Worm (Caenorhabditis elegans): ENCODE data around the gene Y37E11B.7.
A peak's percentile ranks its signal among the peaks of the same experiment; 100 is the strongest.

Y37E11B.7 gene

ce11 chrIV:3579477-3579975 is 20.4 kb downstream of the Y37E11B.7 start, which contains the start of gene Y37E11B.1:
Gene Y37E11B.1, plus strand, starts transcription at chrIV:3579621.
- TF ChIP-seq dpl-1 (GFP tag; optimal IDR thresholded peaks at IDR 0.05) (no peak), fos-1 (tag; optimal IDR thresholded peaks at IDR 0.05) (no peak), F49E8.2 (tag; optimal IDR thresholded peaks at IDR 0.05; ENCODE audit: borderline replicate concordance) (no peak), lin-29 (GFP tag; IDR thresholded peaks at IDR 0.05) (no peak), nhr-28 (tag; optimal IDR thresholded peaks at IDR 0.05) (no peak), mes-2 (tag; optimal IDR thresholded peaks at IDR 0.05; ENCODE audit: poor library complexity, severe bottlenecking) (no peak), aly-2 (tag; optimal IDR thresholded peaks at IDR 0.05) (no peak), sdz-12 (GFP tag; optimal IDR thresholded peaks at IDR 0.05) (no peak)

- TF ChIP-seq ZK546.5 (tag; optimal IDR thresholded peaks at IDR 0.05) = no peak
- peak in 1 of 2 experiments; percentile 72 for TF ChIP-seq unc-62 (GFP tag; optimal IDR thresholded peaks at IDR 0.05 in 1 of 2)
- no peak for TF ChIP-seq unc-62 (tag; optimal IDR thresholded peaks at IDR 0.05)
These were observed 21.3 kb downstream of the Y37E11B.7 start for ce11 chrIV:3578667-3579066.

DNA sequence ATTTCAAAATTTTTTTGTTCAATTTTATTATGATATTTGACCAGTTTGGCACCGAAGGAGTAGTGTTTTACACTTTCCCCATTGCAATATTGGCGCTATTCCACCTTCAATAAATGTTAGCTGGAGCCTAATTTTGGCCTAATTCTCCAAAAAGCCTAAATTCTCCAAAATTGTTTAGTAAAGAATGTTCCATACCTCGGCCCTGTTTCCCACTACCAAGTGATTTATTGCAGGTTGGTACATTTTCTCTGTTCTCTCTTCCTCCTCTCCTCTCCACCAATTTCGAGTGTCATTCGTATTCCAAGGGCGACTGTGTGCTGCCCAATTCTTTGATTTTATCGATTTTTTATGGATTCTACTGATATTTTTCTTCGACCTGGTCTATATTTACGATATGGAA is 21.8 kb downstream of the Y37E11B.7 start, which contains the start of gene Y37E11B.2:
TSS of gene Y37E11B.2 (plus strand) at position 301 of the 400 bp plus-strand sequence.
- TF ChIP-seq lim-7 (GFP tag; IDR thresholded peaks at IDR 0.05) (no peak), Y48G9A.11 (GFP tag; IDR thresholded peaks at IDR 0.05) (no peak)

- no peak for TF ChIP-seq F10B5.3 (tag; optimal IDR thresholded peaks at IDR 0.05)
- TF ChIP-seq egl-43 (GFP tag; IDR thresholded peaks at IDR 0.05) = no peak
- peak; percentile 69 for TF ChIP-seq set-16 (GFP tag; IDR thresholded peaks at IDR 0.05)
These were observed 29.4 kb downstream of the Y37E11B.7 start for ce11 chrIV:3570612-3571011.

DNA sequence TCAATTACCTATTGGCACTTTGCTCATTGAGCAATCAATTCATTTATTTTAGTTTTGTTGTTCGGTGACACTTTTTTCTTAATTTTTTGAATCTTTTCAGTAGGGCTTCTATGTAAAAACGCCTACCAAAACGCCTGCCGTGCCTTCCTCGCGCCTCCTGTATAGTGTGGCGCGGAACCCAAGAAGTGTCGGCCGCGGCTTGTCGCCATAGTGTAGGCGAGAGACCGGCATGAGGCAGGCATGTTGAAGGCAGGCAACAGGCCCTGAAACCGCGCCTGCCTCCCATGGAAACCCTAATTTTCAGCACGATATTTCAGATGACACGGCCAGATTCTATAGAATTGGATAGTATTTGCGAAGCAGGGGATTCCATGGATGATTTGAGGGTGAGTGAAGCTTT is 31.4 kb downstream of the Y37E11B.7 start, which contains the start of gene otpl-1:
TSS of gene otpl-1 (plus strand) at position 372 of the 400 bp plus-strand sequence.
- no peak for TF ChIP-seq jun-1 (tag; optimal IDR thresholded peaks at IDR 0.05)
- TF ChIP-seq set-16 (GFP tag; IDR thresholded peaks at IDR 0.05) = peak; percentile 47; the same call in 1 of the 2 replicates
- no peak for TF ChIP-seq unc-39 (tag; optimal IDR thresholded peaks at IDR 0.05)
- TF ChIP-seq daf-12 (tag; optimal IDR thresholded peaks at IDR 0.05) = no peak
- TF ChIP-seq snpc-1.2 (GFP tag; IDR thresholded peaks at IDR 0.05) = no peak

DNA sequence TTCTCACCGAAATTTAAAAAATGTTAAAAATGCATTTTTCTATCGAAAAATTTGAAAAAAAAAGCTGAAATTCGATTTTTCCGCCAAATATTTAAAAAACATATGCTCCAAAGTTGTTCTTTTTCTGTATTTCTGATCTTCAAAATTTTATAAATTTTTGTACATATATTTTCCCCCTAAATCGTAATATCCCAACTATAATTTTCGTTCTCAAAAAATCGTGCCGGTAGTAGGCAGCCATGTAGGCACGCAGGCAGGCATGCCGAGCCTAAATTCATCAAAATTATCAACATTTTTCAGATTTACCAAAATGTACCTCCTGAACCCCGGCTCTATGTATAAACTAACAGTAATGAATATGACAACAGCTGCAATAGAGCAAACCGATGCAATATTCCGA is 35.1 kb downstream of the Y37E11B.7 start, which contains the start of gene sre-5:
TSS of gene sre-5 (plus strand) at position 301 of the 400 bp plus-strand sequence.
- no peak for TF ChIP-seq spr-1 (tag; optimal IDR thresholded peaks at IDR 0.05)
- TF ChIP-seq aha-1 (tag) = peak; percentile 12

DNA sequence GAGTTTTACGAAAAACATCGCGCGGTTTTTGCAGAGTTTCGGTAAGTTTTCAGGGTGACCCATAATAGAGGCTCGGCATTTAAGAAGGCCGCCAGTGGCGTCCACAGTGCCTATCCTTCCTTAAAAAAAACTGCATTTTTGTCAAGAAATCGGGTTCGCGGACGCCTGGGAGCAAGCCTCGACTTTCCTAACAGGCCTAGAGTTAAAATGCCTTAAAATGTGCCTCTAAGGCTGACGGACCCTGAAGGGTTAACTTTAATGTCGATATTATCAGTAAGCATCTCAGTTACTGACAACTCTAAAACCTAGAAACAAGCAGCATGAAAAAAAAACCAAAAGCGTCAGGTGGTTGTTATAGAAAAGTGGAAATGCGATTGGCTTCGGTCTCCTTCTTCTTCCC is 40.8 kb downstream of the Y37E11B.7 start:
- TF ChIP-seq dpl-1 (GFP tag; optimal IDR thresholded peaks at IDR 0.05) (no peak), aha-1 (tag) (peak; percentile 93)

DNA sequence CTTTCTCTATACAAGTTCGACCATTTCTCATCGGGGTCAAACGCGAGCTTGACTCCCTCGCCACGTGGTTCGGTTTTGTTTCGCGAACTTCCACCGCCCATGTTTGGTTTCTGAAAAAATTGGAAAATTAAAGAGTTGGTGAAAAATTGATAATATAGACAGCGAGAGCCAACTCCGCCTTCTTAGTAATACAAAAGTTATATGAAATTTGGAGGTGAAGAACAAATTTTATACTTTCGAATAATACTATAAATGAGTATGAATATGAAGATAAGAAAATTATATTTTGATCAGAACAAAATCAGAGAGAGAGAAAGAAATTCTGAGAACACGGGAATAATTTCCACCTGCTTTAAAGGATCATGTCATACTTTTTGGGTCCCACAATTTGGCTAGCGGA is 42.6 kb downstream of the Y37E11B.7 start, which contains the start of gene osm-9:
TSS of gene osm-9 (minus strand) at position 101 of the 400 bp plus-strand sequence.
- TF ChIP-seq saeg-2 (GFP tag; IDR thresholded peaks at IDR 0.05) (no peak), T26A8.4 (GFP tag; IDR thresholded peaks at IDR 0.05) (no peak), mdt-29 (GFP tag; IDR thresholded peaks at IDR 0.05) (no peak), attf-4 (tag; optimal IDR thresholded peaks at IDR 0.05) (no peak), ctbp-1 (GFP tag; IDR thresholded peaks at IDR 0.05) (no peak), lin-29 (GFP tag; IDR thresholded peaks at IDR 0.05) (no peak), nhr-237 (tag; optimal IDR thresholded peaks at IDR 0.05) (no peak), lir-3 (tag; optimal IDR thresholded peaks at IDR 0.05) (no peak), duxl-1 (tag; optimal IDR thresholded peaks at IDR 0.05; ENCODE audit: poor library complexity) (no peak), nhr-25 (tag; optimal IDR thresholded peaks at IDR 0.05; ENCODE audit: borderline replicate concordance, insufficient read depth) (no peak), pha-4 (GFP tag; IDR thresholded peaks at IDR 0.05) (no peak), pha-4 (tag; optimal IDR thresholded peaks at IDR 0.05) (no peak), arid-1 (GFP tag; conservative IDR thresholded peaks at IDR 0.05) (no peak)
